Fruit fly (Drosophila melanogaster) Kc167 (cell line): ENCODE results near the gene CG42556.

Experiments
- Myc ChIP-seq: fragments of >200 bp; optimal IDR thresholded peaks from 2 replicates; lab custom pipeline; 2017; ENCODE audit warnings: missing external identifiers
- Sin3A ChIP-seq: fragments of >200 bp; optimal IDR thresholded peaks from 2 replicates; lab custom pipeline; 2018; ENCODE audit warnings: missing external identifiers
- h ChIP-seq: fragments of >200 bp; optimal IDR thresholded peaks from 3 replicates; lab custom pipeline; 2018; ENCODE audit warnings: missing external identifiers
- insv ChIP-seq: fragments of >200 bp; optimal IDR thresholded peaks from 3 replicates; lab custom pipeline; 2018; ENCODE audit warnings: missing external identifiers
- psq ChIP-seq: fragments of >200 bp; optimal IDR thresholded peaks from 2 replicates; lab custom pipeline; 2017; ENCODE audit warnings: missing external identifiers
- ttk ChIP-seq: sonication (Bioruptor generic); optimal IDR thresholded peaks from 2 replicates; lab custom pipeline; 2017; ENCODE audit warnings: missing external identifiers

The CG42556 gene

dm6 chr2L:16889608-16890007 lies at the start of gene CG42556:
Gene CG42556, plus strand, starts transcription at chr2L:16889908.
- TF ChIP-seq Myc (lab: Kevin White, UChicago): no peak
- TF ChIP-seq insv (lab: Kevin White, UChicago): no peak
- no peak for TF ChIP-seq ttk (lab: Kevin White, UChicago)
- TF ChIP-seq psq: no peak
- TF ChIP-seq h (lab: Kevin White, UChicago): no peak
- no peak for TF ChIP-seq Sin3A (lab: Kevin White, UChicago)

dm6 chr2L:16842505-16842904 lies 47.2 kb upstream of the CG42556 start:
- TF ChIP-seq insv (lab: Kevin White, UChicago) (no peak), ttk (lab: Kevin White, UChicago) (no peak), Myc (lab: Kevin White, UChicago) (no peak), Sin3A (lab: Kevin White, UChicago) (no peak), h (lab: Kevin White, UChicago) (no peak), psq (no peak)

- TF ChIP-seq psq: no peak
- TF ChIP-seq ttk (lab: Kevin White, UChicago): no peak
Observed at dm6 chr2L:16843336-16843735, 46.4 kb upstream of the CG42556 start.

- no peak for TF ChIP-seq Sin3A (lab: Kevin White, UChicago)
Observed at dm6 chr2L:16845179-16845578, 44.5 kb upstream of the CG42556 start.

dm6 chr2L:16846742-16847346 lies 42.9 kb upstream of the CG42556 start:
- no peak for TF ChIP-seq ttk (lab: Kevin White, UChicago)
- TF ChIP-seq Myc (lab: Kevin White, UChicago): no peak
- TF ChIP-seq h (lab: Kevin White, UChicago): no peak
- no peak for TF ChIP-seq Sin3A (lab: Kevin White, UChicago)
- no peak for TF ChIP-seq insv (lab: Kevin White, UChicago)

- TF ChIP-seq insv (lab: Kevin White, UChicago) (no peak), psq (no peak), Sin3A (lab: Kevin White, UChicago) (no peak)
Observed at dm6 chr2L:16847948-16848347, 41.8 kb upstream of the CG42556 start.

- TF ChIP-seq Myc (lab: Kevin White, UChicago) (no peak), Sin3A (lab: Kevin White, UChicago) (no peak), psq (no peak), ttk (lab: Kevin White, UChicago) (no peak), insv (lab: Kevin White, UChicago) (no peak), h (lab: Kevin White, UChicago) (no peak)
Observed at dm6 chr2L:16848670-16849069, 41.0 kb upstream of the CG42556 start, which contains the start of gene CG13284. Gene CG13284, minus strand, starts transcription at chr2L:16848716.

dm6 chr2L:16850442-16850841 lies 39.3 kb upstream of the CG42556 start:
- TF ChIP-seq h (lab: Kevin White, UChicago) (no peak), ttk (lab: Kevin White, UChicago) (no peak), Myc (lab: Kevin White, UChicago) (no peak), insv (lab: Kevin White, UChicago) (no peak), psq (no peak), Sin3A (lab: Kevin White, UChicago) (no peak)

- TF ChIP-seq h (lab: Kevin White, UChicago): no peak
- no peak for TF ChIP-seq Myc (lab: Kevin White, UChicago)
- TF ChIP-seq insv (lab: Kevin White, UChicago): no peak
- TF ChIP-seq Sin3A (lab: Kevin White, UChicago): no peak
- TF ChIP-seq psq: no peak
- no peak for TF ChIP-seq ttk (lab: Kevin White, UChicago)
Observed at dm6 chr2L:16852318-16852932, 37.3 kb upstream of the CG42556 start, which contains the start of gene CG31810. Gene CG31810, minus strand, starts transcription at chr2L:16852368.

dm6 chr2L:16857131-16857530 lies 32.6 kb upstream of the CG42556 start:
- TF ChIP-seq ttk (lab: Kevin White, UChicago) (no peak), insv (lab: Kevin White, UChicago) (no peak), psq (no peak), Sin3A (lab: Kevin White, UChicago) (no peak), h (lab: Kevin White, UChicago) (no peak), Myc (lab: Kevin White, UChicago) (no peak)

- TF ChIP-seq Sin3A (lab: Kevin White, UChicago): no peak
- TF ChIP-seq psq: no peak
- TF ChIP-seq ttk (lab: Kevin White, UChicago): no peak
- TF ChIP-seq Myc (lab: Kevin White, UChicago): no peak
- TF ChIP-seq h (lab: Kevin White, UChicago): no peak
- TF ChIP-seq insv (lab: Kevin White, UChicago): no peak
Observed at dm6 chr2L:16857665-16858064, 32.0 kb upstream of the CG42556 start.

- TF ChIP-seq h (lab: Kevin White, UChicago) (no peak), ttk (lab: Kevin White, UChicago) (no peak)
Observed at dm6 chr2L:16858466-16859007, 31.2 kb upstream of the CG42556 start, which contains the start of gene CG31809. Gene CG31809, minus strand, starts transcription at chr2L:16858714.
